Worm (Caenorhabditis elegans) whole organism, midembryonic: ENCODE results near the gene lips-10.

Source experiments
- T22C8.4 ChIP-seq: fragments of 200-800 bp; sonication (Bioruptor generic); IDR thresholded peaks from 2 replicates; pipeline ENCODE4 v1.3.6; 2022; ENCODE audit warnings: missing genetic modification characterization, missing compliant biosample characterization
- cog-1 ChIP-seq: sonication (generic microtip); optimal IDR thresholded peaks from 2 replicates; lab custom pipeline; 2016; ENCODE audit warnings: missing genetic modification characterization, missing compliant biosample characterization
- flt-1 ChIP-seq: fragments of 200-800 bp; sonication (Bioruptor generic); IDR thresholded peaks from 2 replicates; pipeline ENCODE4 v1.3.6; 2022; ENCODE audit warnings: missing genetic modification characterization, missing compliant biosample characterization
- klf-2 ChIP-seq: fragments of 200-800 bp; sonication (Bioruptor generic); conservative IDR thresholded peaks from 2 replicates; pipeline ENCODE4 v1.3.6; 2022; ENCODE audit warnings: missing genetic modification reagents, missing genetic modification characterization, missing compliant biosample characterization
- med-1 ChIP-seq: sonication (generic microtip); optimal IDR thresholded peaks from 2 replicates; lab custom pipeline; 2017; ENCODE audit warnings: missing genetic modification characterization, mild to moderate bottlenecking, missing compliant biosample characterization, antibody characterized with exemption, missing genetic modification reagents; ENCODE audit not compliant: insufficient read depth
- ref-1 ChIP-seq: fragments of 200-800 bp; sonication (Bioruptor generic); conservative IDR thresholded peaks from 2 replicates; pipeline ENCODE4 v1.3.6; 2022; ENCODE audit warnings: missing genetic modification reagents, missing genetic modification characterization, missing compliant biosample characterization
- tab-1 ChIP-seq: fragments of 200-800 bp; sonication (Bioruptor generic); IDR thresholded peaks from 2 replicates; pipeline ENCODE4 v1.3.6; 2022; ENCODE audit warnings: missing genetic modification characterization, missing compliant biosample characterization
- ztf-23 ChIP-seq: fragments of 200-800 bp; sonication (Bioruptor generic); IDR thresholded peaks from 2 replicates; pipeline ENCODE4 v1.3.6; 2022; ENCODE audit warnings: missing genetic modification reagents, missing genetic modification characterization, missing compliant biosample characterization
- ztf-29 ChIP-seq: fragments of 200-800 bp; sonication (Bioruptor generic); IDR thresholded peaks from 2 replicates; pipeline ENCODE4 v1.3.6; 2022; ENCODE audit warnings: missing genetic modification reagents, missing genetic modification characterization, missing compliant biosample characterization

lips-10 gene

DNA sequence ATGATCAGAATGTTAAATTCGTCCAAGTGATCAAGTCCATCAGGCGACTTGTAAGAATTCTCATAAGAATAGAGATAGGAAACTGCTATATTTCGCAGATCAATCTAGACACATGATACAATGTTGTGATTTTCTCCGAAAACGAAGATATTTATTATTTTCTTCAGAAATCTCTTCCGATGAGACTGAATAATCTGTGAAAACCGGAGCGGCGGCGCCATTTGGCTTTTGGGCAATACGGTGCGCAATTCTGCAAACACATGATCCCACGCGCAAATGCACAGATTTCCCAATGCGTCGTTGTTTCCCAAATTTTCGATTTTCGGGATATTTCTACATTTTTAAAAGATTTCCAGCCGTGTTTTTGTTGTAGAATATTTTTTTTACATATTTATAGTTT, 3.2 kb downstream of the lips-10 start:
- TF ChIP-seq cog-1 (no peak), tab-1 (GFP tag; lab: Robert Waterston, UW) (no peak), ref-1 (no peak), ztf-23 (GFP tag; lab: Robert Waterston, UW) (no peak), med-1 (no peak), flt-1 (GFP tag; lab: Robert Waterston, UW) (no peak), ztf-29 (GFP tag; lab: Robert Waterston, UW) (no peak; the same call in 1 of the 2 replicates), klf-2 (GFP tag; lab: Robert Waterston, UW) (no peak), T22C8.4 (GFP tag; lab: Robert Waterston, UW) (no peak)

DNA sequence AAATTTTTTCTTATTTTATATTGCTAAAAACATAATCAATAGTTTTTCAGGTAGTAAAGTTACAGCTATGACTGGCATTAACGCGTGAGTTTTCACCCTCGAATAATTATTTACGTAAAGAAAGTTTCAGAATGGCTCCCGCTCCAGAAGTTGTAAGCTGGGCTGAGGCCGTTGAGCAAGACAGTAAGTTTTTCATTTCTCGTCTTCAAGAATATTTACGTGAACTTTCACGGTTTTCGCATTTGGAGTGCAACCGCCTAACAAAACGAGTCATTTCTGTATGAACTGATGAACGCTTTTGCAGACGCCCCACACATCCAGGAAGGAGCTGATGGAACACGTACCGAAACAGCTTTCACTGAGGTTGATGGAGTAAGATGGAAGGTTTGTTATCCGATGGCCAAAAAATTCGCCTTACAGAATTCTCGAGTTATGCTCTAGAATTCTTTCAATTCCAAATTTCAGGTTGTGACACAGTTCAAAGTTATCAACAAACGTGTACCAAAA, 3.8 kb downstream of the lips-10 start, which contains the start of gene eif-3.G:
Gene eif-3.G, plus strand, starts transcription at position 51 of the 507 bp plus-strand sequence.
- TF ChIP-seq T22C8.4 (GFP tag; lab: Robert Waterston, UW) (no peak), med-1 (no peak), klf-2 (GFP tag; lab: Robert Waterston, UW) (no peak), flt-1 (GFP tag; lab: Robert Waterston, UW) (no peak), ztf-23 (GFP tag; lab: Robert Waterston, UW) (no peak), cog-1 (no peak), tab-1 (GFP tag; lab: Robert Waterston, UW) (no peak)

- no peak for TF ChIP-seq cog-1
- no peak for TF ChIP-seq ztf-29 (GFP tag; lab: Robert Waterston, UW)
- no peak for TF ChIP-seq klf-2 (GFP tag; lab: Robert Waterston, UW)
- no peak for TF ChIP-seq T22C8.4 (GFP tag; lab: Robert Waterston, UW)
- no peak for TF ChIP-seq flt-1 (GFP tag; lab: Robert Waterston, UW)
- no peak for TF ChIP-seq ztf-23 (GFP tag; lab: Robert Waterston, UW)
- TF ChIP-seq med-1: no peak
- no peak for TF ChIP-seq tab-1 (GFP tag; lab: Robert Waterston, UW)
- TF ChIP-seq ref-1: no peak
Observed at ce11 chrII:8444007-8444406, 5.0 kb downstream of the lips-10 start, which contains the start of gene evl-20. TSS of gene evl-20 (plus strand) at chrII:8444307.

DNA sequence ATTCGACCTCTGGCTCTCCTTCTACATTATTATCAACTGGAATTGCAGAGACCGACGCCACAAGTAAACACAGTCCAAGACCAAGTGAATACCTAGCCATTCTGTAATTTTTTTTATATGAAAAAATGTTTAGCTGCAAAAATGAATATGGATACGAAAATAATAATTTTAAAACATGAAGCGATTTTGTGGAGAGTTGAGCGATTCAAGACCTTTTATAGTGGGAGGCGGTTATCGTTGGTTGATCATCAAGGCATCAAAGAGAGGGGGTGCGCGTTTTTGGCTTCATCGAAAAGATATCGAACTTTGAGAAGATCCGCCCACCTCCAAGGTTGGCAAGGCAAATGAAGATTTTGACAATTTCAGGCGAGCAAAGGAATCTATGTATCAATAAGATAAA, 7.8 kb downstream of the lips-10 start, which contains the start of gene cut-3:
Gene cut-3, minus strand, starts transcription at position 101 of the 400 bp plus-strand sequence.
- no peak for TF ChIP-seq ztf-29 (GFP tag; lab: Robert Waterston, UW)
- no peak for TF ChIP-seq tab-1 (GFP tag; lab: Robert Waterston, UW)
- no peak for TF ChIP-seq ref-1
- no peak for TF ChIP-seq ztf-23 (GFP tag; lab: Robert Waterston, UW)
- no peak for TF ChIP-seq klf-2 (GFP tag; lab: Robert Waterston, UW)
- no peak for TF ChIP-seq T22C8.4 (GFP tag; lab: Robert Waterston, UW)
- TF ChIP-seq flt-1 (GFP tag; lab: Robert Waterston, UW): no peak
- TF ChIP-seq cog-1: no peak
- no peak for TF ChIP-seq med-1

DNA sequence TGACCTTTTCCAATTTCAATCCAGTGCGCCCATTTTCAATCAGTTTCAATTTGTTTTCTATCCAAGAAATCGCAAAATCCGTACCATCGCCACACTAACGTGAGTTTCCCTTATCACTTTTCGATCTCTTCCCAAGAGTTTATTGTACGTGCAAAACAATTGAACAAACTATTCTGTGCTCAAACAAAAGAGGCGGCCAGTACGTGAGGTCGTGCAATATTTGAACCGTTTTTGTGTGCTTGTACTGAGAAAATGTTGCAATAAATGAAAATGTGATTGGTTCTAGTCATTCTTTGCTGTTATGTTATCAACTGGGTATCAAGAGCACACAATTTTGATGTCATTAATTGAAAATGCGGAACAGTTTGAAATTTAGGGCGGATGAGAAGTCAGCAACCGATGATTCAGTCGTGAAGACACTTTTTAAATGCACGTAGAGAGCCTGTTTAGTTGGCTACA, 10.7 kb downstream of the lips-10 start, which contains the start of gene F22B5.4:
Gene F22B5.4, plus strand, starts transcription at position 51 of the 459 bp plus-strand sequence.
- TF ChIP-seq tab-1 (GFP tag; lab: Robert Waterston, UW) (no peak), ztf-23 (GFP tag; lab: Robert Waterston, UW) (no peak), cog-1 (no peak), ztf-29 (GFP tag; lab: Robert Waterston, UW) (no peak), ref-1 (no peak), klf-2 (GFP tag; lab: Robert Waterston, UW) (no peak), med-1 (no peak), T22C8.4 (GFP tag; lab: Robert Waterston, UW) (no peak), flt-1 (GFP tag; lab: Robert Waterston, UW) (no peak)

- TF ChIP-seq ztf-23 (GFP tag; lab: Robert Waterston, UW) (no peak), tab-1 (GFP tag; lab: Robert Waterston, UW) (no peak)
Observed at ce11 chrII:8450750-8451149, 11.8 kb downstream of the lips-10 start.

ce11 chrII:8451425-8451824, 12.5 kb downstream of the lips-10 start:
- no peak for TF ChIP-seq klf-2 (GFP tag; lab: Robert Waterston, UW)

DNA sequence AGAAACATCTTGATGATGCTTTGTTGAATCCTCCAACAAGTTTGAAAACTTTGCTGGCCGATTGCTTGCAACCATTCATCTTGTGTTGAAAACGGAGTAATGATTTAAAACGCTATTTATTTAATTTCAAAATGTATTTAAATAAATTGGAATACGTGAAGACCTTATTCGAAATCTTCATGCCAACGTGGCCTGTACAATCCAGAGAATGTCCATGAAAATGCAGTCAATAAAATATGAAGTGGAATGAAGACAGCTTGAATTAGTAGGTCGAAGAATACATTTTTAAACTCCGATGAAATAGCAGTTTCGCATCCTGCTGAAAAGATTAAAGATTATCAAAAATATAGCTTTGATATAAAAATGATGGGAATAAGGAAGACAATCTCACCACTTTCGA, 15.5 kb downstream of the lips-10 start, which contains the start of gene F22B5.5:
Gene F22B5.5, minus strand, starts transcription at position 101 of the 400 bp plus-strand sequence.
- TF ChIP-seq flt-1 (GFP tag; lab: Robert Waterston, UW) (no peak), tab-1 (GFP tag; lab: Robert Waterston, UW) (no peak), cog-1 (no peak), ztf-23 (GFP tag; lab: Robert Waterston, UW) (no peak), klf-2 (GFP tag; lab: Robert Waterston, UW) (no peak), ztf-29 (GFP tag; lab: Robert Waterston, UW) (no peak), ref-1 (no peak), T22C8.4 (GFP tag; lab: Robert Waterston, UW) (no peak), med-1 (no peak)

DNA sequence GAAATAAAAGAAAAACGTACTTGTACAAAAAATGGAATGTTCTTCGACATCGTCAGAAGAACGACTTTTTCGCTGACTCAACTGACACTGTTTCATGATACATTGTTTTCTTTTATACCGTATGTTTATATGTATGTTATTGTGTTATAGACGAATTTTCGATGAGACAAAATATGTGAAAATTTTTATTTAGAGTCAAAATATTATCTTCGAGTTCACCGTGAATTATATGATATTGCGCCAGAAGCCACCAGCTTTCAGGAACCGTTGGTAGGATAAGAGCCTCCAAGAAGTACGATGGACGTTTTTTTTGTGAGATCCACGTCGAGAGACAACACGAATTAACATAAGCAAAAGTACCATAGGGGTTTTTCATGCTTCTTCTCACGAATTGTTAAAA, 17.1 kb downstream of the lips-10 start, which contains the start of gene F22B5.6:
Gene F22B5.6, minus strand, starts transcription at position 101 of the 400 bp plus-strand sequence.
- no peak for TF ChIP-seq flt-1 (GFP tag; lab: Robert Waterston, UW)
- TF ChIP-seq ztf-29 (GFP tag; lab: Robert Waterston, UW): no peak
- TF ChIP-seq T22C8.4 (GFP tag; lab: Robert Waterston, UW): no peak
- no peak for TF ChIP-seq ztf-23 (GFP tag; lab: Robert Waterston, UW)
- no peak for TF ChIP-seq klf-2 (GFP tag; lab: Robert Waterston, UW)
- TF ChIP-seq cog-1: no peak

DNA sequence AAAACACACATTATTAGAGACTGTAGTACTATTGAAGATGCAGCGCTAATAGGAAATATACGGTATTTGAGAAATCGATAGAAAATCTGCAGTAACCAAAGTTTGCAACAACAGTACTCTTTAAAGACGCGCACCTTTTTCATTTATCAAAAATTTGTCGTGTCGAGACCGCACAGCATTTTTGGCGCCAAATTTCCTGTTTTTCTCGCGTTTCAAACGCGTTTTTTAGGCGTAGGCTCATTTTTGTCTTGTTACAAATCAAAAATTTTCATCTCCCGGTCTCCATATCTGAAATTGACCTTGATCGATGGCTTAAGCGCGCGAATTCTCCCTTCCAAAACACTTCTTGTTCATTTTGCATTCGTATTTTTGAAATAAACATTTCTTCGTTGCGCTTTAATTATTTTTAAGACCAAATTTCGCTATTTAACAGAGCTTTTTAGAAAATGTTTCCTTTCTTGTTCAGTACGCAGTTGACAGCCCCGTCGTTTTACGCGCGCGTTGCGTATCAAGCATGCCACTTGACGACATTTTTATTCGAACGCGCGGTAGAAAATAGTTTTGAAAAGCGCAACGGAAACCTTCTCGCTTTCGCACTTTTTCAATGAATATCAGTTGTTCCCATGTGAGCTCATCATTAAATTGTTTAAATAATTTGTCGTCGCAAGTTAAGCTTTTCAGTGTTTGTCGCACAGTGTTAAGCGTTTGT, 17.9 kb downstream of the lips-10 start:
- TF ChIP-seq tab-1 (GFP tag; lab: Robert Waterston, UW): no peak
- TF ChIP-seq klf-2 (GFP tag; lab: Robert Waterston, UW): no peak
- TF ChIP-seq cog-1: no peak
- no peak for TF ChIP-seq ref-1
- TF ChIP-seq T22C8.4 (GFP tag; lab: Robert Waterston, UW): no peak
- TF ChIP-seq flt-1 (GFP tag; lab: Robert Waterston, UW): no peak
- TF ChIP-seq med-1: no peak
- TF ChIP-seq ztf-29 (GFP tag; lab: Robert Waterston, UW): no peak
- no peak for TF ChIP-seq ztf-23 (GFP tag; lab: Robert Waterston, UW)
